Worm (Caenorhabditis elegans) whole organism, L3 larva: ENCODE measurements around the gene gei-8.

Experiments
- aly-2 ChIP-seq: fragments of 150-350 bp; optimal IDR thresholded peaks from 2 replicates; lab custom pipeline; 2014; ENCODE audit warnings: missing biosample characterization, missing genetic modification characterization
- mdl-1 ChIP-seq: fragments of 150-350 bp; optimal IDR thresholded peaks from 2 replicates; lab custom pipeline; 2014; ENCODE audit warnings: missing biosample characterization, missing genetic modification characterization

ce11 chrIII:8085355-8085754 is 35.7 kb downstream of the gei-8 start, which contains the start of the genes K06H7.7 and grp-1:
- TF ChIP-seq mdl-1 (no peak), aly-2 (tag; lab: Kevin White, UChicago) (no peak)
